Worm (Caenorhabditis elegans): ENCODE measurements around the gene R148.7.

R148.7 gene

DNA sequence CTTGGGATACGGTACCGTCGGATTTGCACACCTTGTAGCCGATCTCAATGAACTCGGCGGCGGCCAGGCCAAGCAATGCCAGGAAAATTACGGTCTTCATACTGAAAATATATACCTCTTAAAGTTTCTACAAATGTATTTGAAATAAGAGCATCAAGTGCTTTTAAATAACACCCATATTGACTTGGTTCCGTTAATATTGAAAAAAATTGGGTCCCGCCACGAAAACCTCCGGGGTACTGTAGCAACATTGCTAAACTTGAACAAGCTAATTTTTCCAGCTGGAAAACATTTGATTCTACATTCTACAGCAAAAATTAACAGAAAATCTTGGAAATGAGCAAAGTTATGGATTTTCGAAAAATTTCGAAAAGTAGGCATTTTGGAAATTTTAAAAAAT, 1.2 kb upstream of the R148.7 start, which contains the start of gene heh-1:
heh-1 (minus strand) TSS at position 101 of the 400 bp plus-strand sequence.
- TF ChIP-seq nhr-25 (tag; optimal IDR thresholded peaks at IDR 0.05; ENCODE audit: borderline replicate concordance, insufficient read depth) = no peak
- peak; percentile 62 for TF ChIP-seq aha-1 (tag)
- TF ChIP-seq ama-1 (optimal IDR thresholded peaks at IDR 0.05) = no peak
- TF ChIP-seq lin-38 (GFP tag; IDR thresholded peaks at IDR 0.05) = no peak
- no peak for TF ChIP-seq nhr-6 (tag; optimal IDR thresholded peaks at IDR 0.05)
- TF ChIP-seq F26F4.8 (GFP tag; conservative IDR thresholded peaks at IDR 0.05) = no peak
- TF ChIP-seq dmd-8 (GFP tag; IDR thresholded peaks at IDR 0.05) = no peak

- no peak for TF ChIP-seq nhr-102 (tag; optimal IDR thresholded peaks at IDR 0.05)
- TF ChIP-seq aha-1 (tag) = peak; percentile 42
- TF ChIP-seq snpc-4 (tag; optimal IDR thresholded peaks at IDR 0.05) = no peak
- TF ChIP-seq duxl-1 (tag; optimal IDR thresholded peaks at IDR 0.05; ENCODE audit: poor library complexity) = no peak
- TF ChIP-seq dmd-8 (GFP tag; IDR thresholded peaks at IDR 0.05) = no peak
- no peak for TF ChIP-seq F37D6.2 (tag; optimal IDR thresholded peaks at IDR 0.05)
- no peak for TF ChIP-seq mdl-1 (tag; optimal IDR thresholded peaks at IDR 0.05)
- TF ChIP-seq R02D3.7 (tag; optimal IDR thresholded peaks at IDR 0.05) = no peak
- no peak for TF ChIP-seq spr-3 (GFP tag; optimal IDR thresholded peaks at IDR 0.05)
- no peak for TF ChIP-seq nhr-42 (GFP tag; IDR thresholded peaks at IDR 0.05)
- no peak for TF ChIP-seq pqm-1 (tag; optimal IDR thresholded peaks at IDR 0.05)
- no peak for TF ChIP-seq ama-1 (optimal IDR thresholded peaks at IDR 0.05)
- TF ChIP-seq set-16 (GFP tag; IDR thresholded peaks at IDR 0.05) = peak; percentile 12; the same call in 1 of the 2 replicates
These were observed 303 bp downstream of the R148.7 start for ce11 chrIII:3197904-3198303.

DNA sequence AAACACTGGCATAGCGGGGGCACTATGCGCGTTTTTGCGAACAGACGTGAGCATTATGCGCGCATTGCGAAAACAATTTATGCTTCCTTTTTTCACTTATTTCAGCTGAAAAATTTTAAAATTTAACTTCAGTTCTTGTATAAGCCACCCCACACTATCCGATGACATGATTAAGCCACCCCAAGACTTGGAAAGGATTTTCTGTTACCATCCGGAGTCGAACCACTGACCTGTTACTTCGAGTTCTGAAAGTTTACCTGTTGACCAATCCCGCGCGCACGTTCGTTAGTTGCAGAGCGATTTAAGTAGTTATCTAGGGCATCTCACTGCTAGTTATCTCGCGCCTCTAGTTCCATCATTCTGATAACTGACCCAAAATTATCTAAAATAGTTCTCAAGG, 5.7 kb downstream of the R148.7 start:
- TF ChIP-seq lim-7 (GFP tag; IDR thresholded peaks at IDR 0.05) = 0 out of 2 replicates have a peak, but pooled peaks have one; percentile 22
- 0 out of 4 replicates have a peak, but pooled peaks of 1 of the 2 experiments have one; percentile 10 for TF ChIP-seq madf-5 (GFP tag; IDR thresholded peaks at IDR 0.05)
- 0 out of 2 replicates have a peak, but pooled peaks have one; percentile 39 for TF ChIP-seq arid-1 (GFP tag; conservative IDR thresholded peaks at IDR 0.05)
- TF ChIP-seq egl-43 (GFP tag; IDR thresholded peaks at IDR 0.05) = 0 out of 2 replicates have a peak, but pooled peaks have one; percentile 57
- peak; percentile 40 for TF ChIP-seq lin-38 (GFP tag; IDR thresholded peaks at IDR 0.05)

ce11 chrIII:3191729-3192128, 6.5 kb downstream of the R148.7 start:
- TF ChIP-seq nhr-41 (GFP tag; IDR thresholded peaks at IDR 0.05) (no peak), snpc-4 (tag; optimal IDR thresholded peaks at IDR 0.05) (no peak), lin-38 (GFP tag; IDR thresholded peaks at IDR 0.05) (peak; percentile 47; the same call in 1 of the 2 replicates), nhr-111 (GFP tag; optimal IDR thresholded peaks at IDR 0.05) (no peak), Y75B8A.6 (GFP tag; IDR thresholded peaks at IDR 0.05) (no peak), aly-2 (tag; optimal IDR thresholded peaks at IDR 0.05) (no peak), T20F7.1 (GFP tag; optimal IDR thresholded peaks at IDR 0.05) (no peak), dve-1 (tag; optimal IDR thresholded peaks at IDR 0.05; ENCODE audit: insufficient read depth) (no peak), mxl-3 (GFP tag; optimal IDR thresholded peaks at IDR 0.05) (no peak), nhr-237 (tag; optimal IDR thresholded peaks at IDR 0.05) (no peak), madf-9 (GFP tag; conservative IDR thresholded peaks at IDR 0.05) (no peak), ctbp-1 (GFP tag; IDR thresholded peaks at IDR 0.05) (no peak), ztf-7 (tag; optimal IDR thresholded peaks at IDR 0.05) (no peak), lir-3 (tag; optimal IDR thresholded peaks at IDR 0.05) (no peak), unc-39 (tag; optimal IDR thresholded peaks at IDR 0.05) (no peak), nhr-10 (tag; optimal IDR thresholded peaks at IDR 0.05) (no peak), tag-97 (GFP tag; IDR thresholded peaks at IDR 0.05) (no peak), lsy-2 (tag; optimal IDR thresholded peaks at IDR 0.05) (no peak), set-16 (GFP tag; IDR thresholded peaks at IDR 0.05) (no peak), lim-7 (GFP tag; IDR thresholded peaks at IDR 0.05) (0 out of 2 replicates have a peak, but pooled peaks have one; percentile 40), nhr-76 (tag; optimal IDR thresholded peaks at IDR 0.05) (no peak), mdt-29 (GFP tag; IDR thresholded peaks at IDR 0.05) (peak; percentile 32; the same call in 1 of the 2 replicates), daf-8 (GFP tag; IDR thresholded peaks at IDR 0.05) (no peak), F37D6.2 (tag; optimal IDR thresholded peaks at IDR 0.05) (no peak)
